Worm (Caenorhabditis elegans): ENCODE measurements around the gene tdo-2.

tdo-2 gene

DNA sequence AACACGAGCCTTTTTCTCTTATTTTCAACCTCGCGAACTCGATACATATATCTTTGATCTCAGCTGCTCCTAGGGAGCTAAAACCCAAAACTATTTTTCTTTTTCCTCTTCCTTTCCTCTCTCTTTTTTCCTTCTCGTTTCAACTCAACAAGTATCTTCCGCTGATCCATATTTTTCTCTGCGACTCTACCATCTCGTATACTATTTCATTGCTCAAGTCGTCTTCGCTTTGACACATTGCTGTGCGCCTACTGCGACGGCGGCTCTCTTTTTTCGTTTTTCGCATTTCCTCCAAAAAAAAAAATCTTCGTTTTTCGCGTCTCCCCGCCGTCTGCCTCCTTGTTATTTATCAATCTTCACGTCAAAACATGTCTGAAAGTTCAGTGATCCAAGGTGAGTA lies 30.1 kb upstream of the tdo-2 start:
- no peak for TF ChIP-seq F10E7.11 (tag; optimal IDR thresholded peaks at IDR 0.05)
- no peak for TF ChIP-seq B0035.1 (tag; optimal IDR thresholded peaks at IDR 0.05)
- 0 out of 2 replicates have a peak, but pooled peaks have one; percentile 9 for TF ChIP-seq mcd-1 (GFP tag; IDR thresholded peaks at IDR 0.05)
- peak; percentile 48 for TF ChIP-seq K12H6.12 (tag; optimal IDR thresholded peaks at IDR 0.05)
- TF ChIP-seq B0336.3 (GFP tag; IDR thresholded peaks at IDR 0.05), result no peak
- no peak for TF ChIP-seq die-1 (tag; optimal IDR thresholded peaks at IDR 0.05)
- peak; percentile 44; the same call in 1 of the 2 replicates for TF ChIP-seq K11D2.4 (GFP tag; IDR thresholded peaks at IDR 0.05)
- TF ChIP-seq ama-1 (optimal IDR thresholded peaks at IDR 0.05), result peak; percentile 60
- TF ChIP-seq ama-1 (GFP tag; optimal IDR thresholded peaks at IDR 0.05), result no peak
- TF ChIP-seq ztf-6 (GFP tag; IDR thresholded peaks at IDR 0.05), result no peak
- no peak for TF ChIP-seq ekl-4 (GFP tag; IDR thresholded peaks at IDR 0.05)
- TF ChIP-seq rpc-1 (optimal IDR thresholded peaks at IDR 0.05), result no peak
- TF ChIP-seq rpc-1 (tag; optimal IDR thresholded peaks at IDR 0.05), result no peak
- no peak for TF ChIP-seq F57A8.1 (GFP tag; optimal IDR thresholded peaks at IDR 0.05)
- TF ChIP-seq F49E8.2 (tag; optimal IDR thresholded peaks at IDR 0.05; ENCODE audit: insufficient read depth), result no peak
- TF ChIP-seq let-526 (GFP tag; IDR thresholded peaks at IDR 0.05), result no peak
- peak; percentile 17 for TF ChIP-seq ztf-3 (GFP tag; optimal IDR thresholded peaks at IDR 0.05)
- TF ChIP-seq hmg-1.2 (GFP tag; IDR thresholded peaks at IDR 0.05), result peak; percentile 77
- TF ChIP-seq dpff-1 (tag; optimal IDR thresholded peaks at IDR 0.05), result no peak
- no peak for TF ChIP-seq zim-3 (tag; optimal IDR thresholded peaks at IDR 0.05)
- TF ChIP-seq B0019.2 (GFP tag; conservative IDR thresholded peaks at IDR 0.05), result no peak
- peak; percentile 27 for TF ChIP-seq somi-1 (GFP tag; optimal IDR thresholded peaks at IDR 0.05)
- TF ChIP-seq B0261.1 (tag; optimal IDR thresholded peaks at IDR 0.05), result no peak
- TF ChIP-seq ccch-3 (GFP tag; optimal IDR thresholded peaks at IDR 0.05), result no peak
- peak in 1 of 3 experiments; percentile 8 for TF ChIP-seq lin-35 (GFP tag; optimal IDR thresholded peaks at IDR 0.05)
- peak; percentile 65 for TF ChIP-seq zfh-2 (GFP tag; conservative IDR thresholded peaks at IDR 0.05)
- TF ChIP-seq madf-6 (GFP tag; IDR thresholded peaks at IDR 0.05), result no peak
- no peak for TF ChIP-seq ceh-79 (tag; optimal IDR thresholded peaks at IDR 0.05)
- TF ChIP-seq snpc-3.4 (tag; optimal IDR thresholded peaks at IDR 0.05), result no peak
- no peak for TF ChIP-seq T07F8.4 (tag; optimal IDR thresholded peaks at IDR 0.05)
- TF ChIP-seq egl-18 (GFP tag; IDR thresholded peaks at IDR 0.05), result no peak
- TF ChIP-seq cebp-1 (GFP tag; IDR thresholded peaks at IDR 0.05), result no peak
- peak; percentile 14 for TF ChIP-seq cebp-1 (tag; optimal IDR thresholded peaks at IDR 0.05)
- TF ChIP-seq bed-1 (GFP tag; IDR thresholded peaks at IDR 0.05), result no peak
- TF ChIP-seq gei-17 (GFP tag; optimal IDR thresholded peaks at IDR 0.05), result no peak
- no peak for TF ChIP-seq tbx-9 (tag; optimal IDR thresholded peaks at IDR 0.05; ENCODE audit: borderline replicate concordance)
- no peak for TF ChIP-seq ceh-40 (GFP tag; IDR thresholded peaks at IDR 0.05)
- TF ChIP-seq mes-4 (tag; optimal IDR thresholded peaks at IDR 0.05), result no peak
- no peak for TF ChIP-seq ztf-22 (GFP tag; optimal IDR thresholded peaks at IDR 0.05)
- TF ChIP-seq nhr-90 (tag; optimal IDR thresholded peaks at IDR 0.05), result no peak

DNA sequence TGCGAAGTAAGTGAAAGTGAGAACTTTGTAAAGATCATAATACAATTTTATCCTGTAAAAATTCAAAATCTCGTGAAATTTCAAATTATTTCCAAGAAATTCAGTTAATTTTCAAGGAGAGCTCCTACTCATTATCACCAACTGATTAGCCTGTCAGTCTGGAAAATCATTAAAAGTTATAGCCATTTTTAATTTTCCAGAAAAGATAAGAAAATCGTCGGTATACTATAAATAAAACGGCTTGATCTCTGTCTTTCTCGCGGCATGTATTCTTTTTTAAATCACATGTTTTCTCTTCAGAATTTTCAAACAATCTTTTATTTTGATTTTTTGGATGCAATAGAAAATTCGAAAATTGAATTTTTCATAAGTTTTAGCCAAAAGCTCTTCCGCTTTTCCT lies 29.2 kb upstream of the tdo-2 start:
- TF ChIP-seq nhr-80 (tag; optimal IDR thresholded peaks at IDR 0.05) (no peak), Y56A3A.18 (GFP tag; IDR thresholded peaks at IDR 0.05) (no peak), hmg-1.2 (GFP tag; IDR thresholded peaks at IDR 0.05) (no peak), mel-28 (tag; optimal IDR thresholded peaks at IDR 0.05; ENCODE audit: borderline replicate concordance) (no peak), unc-130 (GFP tag; optimal IDR thresholded peaks at IDR 0.05) (no peak), ceh-79 (tag; optimal IDR thresholded peaks at IDR 0.05) (no peak), B0019.2 (GFP tag; conservative IDR thresholded peaks at IDR 0.05) (no peak)
